Worm (Caenorhabditis elegans) whole organism, mixed stage, embryonic: ENCODE measurements around the gene msrp-3.

Experiments used
- ceh-39 ChIP-seq: fragments of 150-350 bp; optimal IDR thresholded peaks from 2 replicates; lab custom pipeline; 2014; ENCODE audit warnings: missing biosample characterization, missing genetic modification characterization
- ceh-83 ChIP-seq: fragments of 200-800 bp; sonication (Bioruptor generic); optimal IDR thresholded peaks from 2 replicates; lab custom pipeline; 2018; ENCODE audit warnings: mild to moderate bottlenecking, missing genetic modification characterization, missing compliant biosample characterization
- lsy-2 ChIP-seq: fragments of 150-350 bp; optimal IDR thresholded peaks from 2 replicates; lab custom pipeline; 2014; ENCODE audit warnings: missing biosample characterization, missing genetic modification characterization
- mab-5 ChIP-seq: fragments of 150-350 bp; optimal IDR thresholded peaks from 2 replicates; lab custom pipeline; 2014; ENCODE audit warnings: missing biosample characterization, missing genetic modification characterization
- nhr-12 ChIP-seq: fragments of 150-350 bp; optimal IDR thresholded peaks from 2 replicates; lab custom pipeline; 2014; ENCODE audit warnings: missing biosample characterization, missing genetic modification characterization
- snpc-4 ChIP-seq: fragments of 150-350 bp; optimal IDR thresholded peaks from 2 replicates; lab custom pipeline; 2014; ENCODE audit warnings: missing biosample characterization, missing genetic modification characterization
- unc-62 ChIP-seq: fragments of 150-350 bp; optimal IDR thresholded peaks from 2 replicates; lab custom pipeline; 2014; ENCODE audit warnings: missing biosample characterization, missing genetic modification reagents, missing genetic modification characterization

DNA sequence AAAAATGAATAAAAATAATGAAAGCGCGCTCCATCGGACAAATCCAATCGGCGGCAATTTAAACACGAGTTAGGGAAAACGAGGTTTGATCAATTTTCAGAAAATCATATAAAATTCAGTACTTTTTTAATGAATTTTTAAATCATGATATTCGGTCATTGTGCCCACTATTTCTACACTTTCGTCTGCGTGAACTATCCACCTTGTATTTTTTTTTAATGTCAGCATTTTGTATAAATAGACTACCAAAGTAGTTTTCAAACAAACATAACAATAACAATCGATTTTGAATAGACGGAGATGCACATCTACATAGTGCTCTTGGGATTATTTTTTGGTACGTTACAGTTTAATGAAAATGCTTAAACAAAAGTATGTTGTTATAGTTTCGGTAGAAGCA is 26.5 kb downstream of the msrp-3 start, which contains the start of gene F46F5.15:
- no peak for TF ChIP-seq mab-5 (tag; lab: Kevin White, UChicago)
- no peak for TF ChIP-seq ceh-39 (tag; lab: Kevin White, UChicago)
- no peak for TF ChIP-seq unc-62
- TF ChIP-seq ceh-83, result no peak
- no peak for TF ChIP-seq lsy-2 (tag; lab: Kevin White, UChicago)
- no peak for TF ChIP-seq nhr-12
- TF ChIP-seq snpc-4, result no peak
